Worm (Caenorhabditis elegans) whole organism, L4/young adult: ENCODE measurements around the gene F52D10.2.

Source experiments
- dao-5 ChIP-seq: sonication (generic microtip); optimal IDR thresholded peaks from 2 replicates; lab custom pipeline; 2016; ENCODE audit warnings: missing genotype, missing genetic modification characterization, moderate library complexity, missing compliant biosample characterization
- him-1 ChIP-seq: sonication (generic microtip); optimal IDR thresholded peaks from 2 replicates; lab custom pipeline; 2016; ENCODE audit warnings: missing genotype, missing genetic modification reagents, missing genetic modification characterization, missing compliant biosample characterization

- no peak for TF ChIP-seq him-1 (tag; lab: Kevin White, UChicago)
- TF ChIP-seq dao-5 = no peak
Observed at ce11 chrX:11546445-11547275, 44.9 kb downstream of the F52D10.2 start, which contains the start of gene selt-1.1.
